Worm (Caenorhabditis elegans) whole organism, late embryonic: ENCODE results near the gene B0395.3.

Source experiments
- K09A11.1 ChIP-seq: sonication (generic microtip); optimal IDR thresholded peaks from 2 replicates; lab custom pipeline; 2017; ENCODE audit warnings: antibody characterized with exemption, mild to moderate bottlenecking, missing genetic modification characterization, missing compliant biosample characterization; ENCODE audit not compliant: insufficient read depth
- Y22D7AL.16 ChIP-seq: sonication (generic microtip); optimal IDR thresholded peaks from 2 replicates; lab custom pipeline; 2016; ENCODE audit warnings: missing genetic modification characterization, missing compliant biosample characterization
- ama-1 ChIP-seq: fragments of 150-350 bp; optimal IDR thresholded peaks from 2 replicates; lab custom pipeline; 2014
- ets-4 ChIP-seq: sonication (generic microtip); optimal IDR thresholded peaks from 2 replicates; lab custom pipeline; 2016; ENCODE audit warnings: missing genetic modification characterization, missing compliant biosample characterization
- lim-6 ChIP-seq: sonication (generic microtip); optimal IDR thresholded peaks from 2 replicates; lab custom pipeline; 2016; ENCODE audit warnings: missing genetic modification characterization, missing compliant biosample characterization
- lin-11 ChIP-seq: fragments of 200-800 bp; sonication (Bioruptor generic); optimal IDR thresholded peaks from 2 replicates; lab custom pipeline; 2018; ENCODE audit warnings: mild to moderate bottlenecking, missing genetic modification characterization, missing compliant biosample characterization
- nfya-1 ChIP-seq: sonication (generic microtip); optimal IDR thresholded peaks from 2 replicates; lab custom pipeline; 2017; ENCODE audit warnings: missing genetic modification characterization, mild to moderate bottlenecking, missing compliant biosample characterization, antibody characterized with exemption, moderate library complexity
- nhr-11 ChIP-seq: fragments of 150-350 bp; optimal IDR thresholded peaks from 2 replicates; lab custom pipeline; 2014; ENCODE audit warnings: missing biosample characterization, missing genetic modification characterization
- sdc-2 ChIP-seq: sonication (generic microtip); optimal IDR thresholded peaks from 2 replicates; lab custom pipeline; 2016; ENCODE audit warnings: missing genotype, missing genetic modification characterization, missing compliant biosample characterization
- unc-55 ChIP-seq: sonication (generic microtip); optimal IDR thresholded peaks from 2 replicates; lab custom pipeline; 2017; ENCODE audit warnings: missing biosample characterization, missing genetic modification reagents, missing genetic modification characterization

DNA sequence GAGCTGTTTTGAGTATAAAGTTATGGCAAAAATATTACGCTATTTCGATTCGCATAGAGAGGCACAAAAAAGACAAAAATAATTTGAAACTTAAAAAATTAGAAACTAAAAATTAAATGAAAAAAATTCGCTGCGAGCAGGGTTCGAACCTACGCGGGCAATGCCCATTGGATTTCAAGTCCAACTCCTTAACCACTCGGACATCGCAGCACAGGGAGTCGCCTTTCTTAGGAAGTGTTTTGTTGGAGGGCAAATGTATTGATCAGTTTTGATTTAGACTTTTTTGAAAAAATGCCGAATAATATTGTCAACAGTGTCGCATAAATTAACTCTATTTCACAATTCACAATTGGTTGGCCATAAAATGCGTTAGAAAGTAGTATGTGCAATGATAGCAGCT is 2.4 kb upstream of the B0395.3 start:
- no peak for TF ChIP-seq K09A11.1 (tag; lab: Kevin White, UChicago)
- TF ChIP-seq unc-55 (GFP tag; lab: Kevin White, UChicago): no peak
- TF ChIP-seq ama-1: no peak
- no peak for TF ChIP-seq Y22D7AL.16 (tag; lab: Kevin White, UChicago)
- no peak for TF ChIP-seq nfya-1 (tag; lab: Kevin White, UChicago)
- no peak for TF ChIP-seq ets-4
- TF ChIP-seq sdc-2: no peak
- TF ChIP-seq lin-11 (tag; lab: Kevin White, UChicago): no peak
- no peak for TF ChIP-seq nhr-11
- no peak for TF ChIP-seq lim-6
